Fruit fly (Drosophila melanogaster) whole organism, wandering third instar larva: ENCODE results near the gene PH4alphaNE3.

Experiments used
- Abd-B ChIP-seq: fragments of >200 bp; optimal IDR thresholded peaks from 2 replicates; lab custom pipeline; 2017; ENCODE audit warnings: missing biosample characterization, missing genetic modification characterization
- dl ChIP-seq, 2 experiments: fragments of 175-275, 200-275 bp in 1 of 2; fragments of 200-275 bp in 1 of 2; sonication (Bioruptor generic); optimal IDR thresholded peaks; lab custom pipeline; 2018; ENCODE audit warnings: mild to moderate bottlenecking in 2 of 2, missing biosample characterization in 2 of 2, missing genetic modification characterization in 2 of 2, moderate library complexity in 2 of 2; ENCODE audit not compliant: partially characterized antibody in 2 of 2, insufficient read depth in 1 of 2
- lola ChIP-seq: fragments of >200 bp; optimal IDR thresholded peaks from 2 replicates; lab custom pipeline; 2017; ENCODE audit warnings: missing biosample characterization, missing genetic modification characterization
- psq ChIP-seq: fragments of 200-800 bp; sonication (Bioruptor generic); optimal IDR thresholded peaks from 3 replicates; lab custom pipeline; 2017; ENCODE audit warnings: missing biosample characterization, mild to moderate bottlenecking, missing genetic modification characterization, moderate library complexity
- woc ChIP-seq: sonication (Bioruptor generic); optimal IDR thresholded peaks from 2 replicates; lab custom pipeline; 2016; ENCODE audit warnings: missing biosample characterization, mild to moderate bottlenecking, missing genetic modification characterization

- TF ChIP-seq woc (GFP tag; lab: Kevin White, UChicago) = no peak
- TF ChIP-seq Abd-B (GFP tag; lab: Kevin White, UChicago) = no peak
- no peak for TF ChIP-seq dl (GFP tag; optimal IDR thresholded peaks at IDR 0.05; lab: Kevin White, UChicago; ENCODE audit: insufficient read depth in 1 of 2, partially characterized antibody in 2 of 2)
- no peak for TF ChIP-seq lola
- no peak for TF ChIP-seq psq
Observed at dm6 chr3R:30628928-30629327, 24.9 kb downstream of the PH4alphaNE3 start, which contains the start of gene CG2267.
